Worm (Caenorhabditis elegans): ENCODE measurements around the gene panl-3.

ce11 chrIII:9786776-9787175 is 32.1 kb upstream of the panl-3 start:
- TF ChIP-seq W03F9.2 (tag; optimal IDR thresholded peaks at IDR 0.05): no peak
- no peak for TF ChIP-seq him-1 (tag; optimal IDR thresholded peaks at IDR 0.05)
- no peak for TF ChIP-seq dao-5 (tag; optimal IDR thresholded peaks at IDR 0.05)
